Worm (Caenorhabditis elegans): ENCODE results near the gene mth-2.

Gene mth-2

DNA sequence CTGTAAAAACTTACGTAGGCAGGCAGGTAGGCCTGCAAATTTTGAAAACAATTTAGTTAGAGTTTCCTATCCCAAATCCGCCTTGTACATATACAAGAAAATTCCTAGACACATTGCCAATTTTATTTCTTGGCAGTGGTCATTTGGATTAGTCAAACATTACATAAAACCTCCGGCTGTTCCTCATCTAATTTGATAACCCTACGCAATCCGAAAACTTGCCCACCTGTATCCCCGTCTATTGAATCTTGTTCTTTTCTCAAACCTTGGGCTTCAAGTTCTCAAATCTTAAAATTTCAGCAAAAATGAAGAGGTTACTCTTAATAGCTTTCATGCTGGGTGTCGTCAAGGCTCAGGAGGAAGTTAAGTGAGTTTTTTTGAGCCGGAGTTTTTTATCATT lies 48.1 kb downstream of the mth-2 start, which contains the start of gene F56D3.1:
F56D3.1 (plus strand) TSS at position 301 of the 400 bp plus-strand sequence.
- TF ChIP-seq pes-1 (GFP tag; IDR thresholded peaks at IDR 0.05) (no peak), tbx-37 (GFP tag; conservative IDR thresholded peaks at IDR 0.05) (no peak), tbx-11 (GFP tag; IDR thresholded peaks at IDR 0.05) (no peak), aly-1 (tag; optimal IDR thresholded peaks at IDR 0.05) (no peak), flt-1 (GFP tag; IDR thresholded peaks at IDR 0.05) (no peak), ama-1 (optimal IDR thresholded peaks at IDR 0.05) (no peak), B0310.2 (tag; optimal IDR thresholded peaks at IDR 0.05) (no peak), hmbx-1 (tag; optimal IDR thresholded peaks at IDR 0.05) (no peak), ceh-13 (GFP tag; optimal IDR thresholded peaks at IDR 0.05) (no peak), F13C5.2 (tag; optimal IDR thresholded peaks at IDR 0.05) (no peak), tra-4 (tag; optimal IDR thresholded peaks at IDR 0.05) (no peak), sea-1 (GFP tag; conservative IDR thresholded peaks at IDR 0.05) (no peak), ets-7 (tag; optimal IDR thresholded peaks at IDR 0.05) (no peak)

All from whole organism, early embryonic.